Worm (Caenorhabditis elegans) whole organism, L2 larva: ENCODE measurements around the gene tag-123.

Experiments used
- C34F6.9 ChIP-seq: fragments of 150-350 bp; optimal IDR thresholded peaks from 2 replicates; lab custom pipeline; 2014; ENCODE audit warnings: missing biosample characterization, missing genetic modification characterization
- ama-1 ChIP-seq: fragments of 150-350 bp; optimal IDR thresholded peaks from 2 replicates; lab custom pipeline; 2018; ENCODE audit warnings: inconsistent platforms
- dmd-4 ChIP-seq: sonication (generic microtip); optimal IDR thresholded peaks from 2 replicates; lab custom pipeline; 2017; ENCODE audit warnings: missing biosample characterization, missing genetic modification characterization
- lin-39 ChIP-seq: fragments of 150-350 bp; optimal IDR thresholded peaks from 2 replicates; lab custom pipeline; 2014; ENCODE audit warnings: missing biosample characterization, missing genetic modification reagents, missing genetic modification characterization
- nhr-11 ChIP-seq: fragments of 150-350 bp; optimal IDR thresholded peaks from 2 replicates; lab custom pipeline; 2014; ENCODE audit warnings: missing biosample characterization, missing genetic modification characterization
- unc-55 ChIP-seq: fragments of 150-350 bp; sonication (generic microtip); optimal IDR thresholded peaks from 3 replicates; lab custom pipeline; 2014; ENCODE audit warnings: missing biosample characterization, missing genetic modification reagents, missing genetic modification characterization

DNA sequence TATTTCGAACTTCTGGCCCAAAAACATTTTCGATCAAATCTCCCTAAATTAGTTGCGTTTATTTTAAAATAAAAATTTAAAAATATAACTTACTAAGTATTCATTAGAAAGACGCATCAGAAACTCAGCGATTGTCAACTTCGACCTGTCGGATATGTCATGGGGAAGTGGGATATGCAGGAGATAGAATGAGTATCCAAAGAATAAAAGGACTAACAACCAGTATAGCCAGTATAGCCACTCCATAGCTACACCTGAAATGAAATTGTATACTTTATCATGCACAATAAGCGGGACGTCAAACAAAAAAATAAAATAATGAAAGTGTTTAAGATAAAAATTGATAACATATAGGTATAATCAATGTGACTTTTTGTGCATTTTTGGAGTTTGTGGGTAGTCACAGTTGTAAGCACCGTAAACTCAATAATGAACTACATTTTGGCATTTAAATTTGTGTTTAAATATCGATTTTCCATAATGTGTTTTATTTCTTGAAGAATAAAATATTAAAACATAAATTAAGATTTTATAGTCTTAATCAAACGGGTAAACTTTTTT, 41.3 kb upstream of the tag-123 start, which contains the start of gene F16F9.4:
- TF ChIP-seq unc-55 (GFP tag; lab: Kevin White, UChicago) (no peak), ama-1 (lab: Kevin White, UChicago) (no peak), lin-39 (tag; lab: Kevin White, UChicago) (no peak), dmd-4 (tag; lab: Kevin White, UChicago) (no peak), C34F6.9 (tag; lab: Kevin White, UChicago) (no peak), nhr-11 (no peak)
